Worm (Caenorhabditis elegans): Measurements from ENCODE around the gene his-24.

DNA sequence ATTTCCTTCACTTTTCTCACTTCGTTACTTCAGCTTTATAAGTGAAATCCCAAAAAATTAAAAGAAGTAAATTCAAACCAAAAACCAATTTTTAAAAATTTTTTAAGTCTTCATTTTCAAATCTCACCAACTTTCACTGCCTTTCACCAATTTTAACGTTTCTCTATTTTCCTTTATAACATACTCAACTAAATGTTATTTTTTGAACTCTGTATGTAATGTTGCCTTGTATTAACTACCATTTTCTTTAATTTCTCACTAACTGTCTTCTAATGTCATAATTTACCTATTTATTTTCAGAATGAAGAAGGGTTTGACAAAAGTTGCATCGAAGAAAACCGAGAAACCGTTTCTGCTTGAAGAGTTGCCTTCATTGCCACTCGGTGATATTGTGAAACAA is 45.2 kb upstream of the his-24 start, which contains the start of gene F23D12.4:
- TF ChIP-seq aly-2 (tag; optimal IDR thresholded peaks at IDR 0.05), result no peak
- no peak for TF ChIP-seq tbx-2 (tag; optimal IDR thresholded peaks at IDR 0.05)
- no peak for TF ChIP-seq nhr-237 (tag; optimal IDR thresholded peaks at IDR 0.05)
- no peak for TF ChIP-seq nhr-77 (tag; optimal IDR thresholded peaks at IDR 0.05)
- TF ChIP-seq ztf-4 (tag; optimal IDR thresholded peaks at IDR 0.05), result no peak
- no peak for TF ChIP-seq pha-4 (tag; optimal IDR thresholded peaks at IDR 0.05)
- no peak for TF ChIP-seq snpc-4 (tag; optimal IDR thresholded peaks at IDR 0.05)
- no peak for TF ChIP-seq fos-1 (tag; optimal IDR thresholded peaks at IDR 0.05)
- TF ChIP-seq mdl-1 (tag; optimal IDR thresholded peaks at IDR 0.05), result no peak
